Fruit fly (Drosophila melanogaster): ENCODE results near the gene nullo.

nullo gene

dm6 chrX:7001135-7001769 is 48.0 kb upstream of the nullo start (continued):
- TF ChIP-seq CG30431 (GFP tag; optimal IDR thresholded peaks at IDR 0.05) (no peak), Lhr (GFP tag; optimal IDR thresholded peaks at IDR 0.05) (no peak), CG5180 (GFP tag; optimal IDR thresholded peaks at IDR 0.05) (peak; percentile 37), Hmr (GFP tag; optimal IDR thresholded peaks at IDR 0.05) (peak; percentile 37), inv (GFP tag; IDR thresholded peaks at IDR 0.05; ENCODE audit: partially characterized antibody) (no peak), pfk (GFP tag; optimal IDR thresholded peaks at IDR 0.05) (no peak), twi (tag; optimal IDR thresholded peaks at IDR 0.05) (peak; percentile 35), sna (GFP tag; IDR thresholded peaks at IDR 0.05; ENCODE audit: partially characterized antibody) (no peak), phol (tag; optimal IDR thresholded peaks at IDR 0.05) (peak; percentile 29), CG6791 (GFP tag; IDR thresholded peaks at IDR 0.05; ENCODE audit: partially characterized antibody) (no peak), Elba2 (GFP tag; optimal IDR thresholded peaks at IDR 0.05) (no peak), pho (GFP tag; optimal IDR thresholded peaks at IDR 0.05) (peak; percentile 36), sob (GFP tag; IDR thresholded peaks at IDR 0.05) (0 out of 2 replicates have a peak, but pooled peaks have one; percentile 49), sug (tag; optimal IDR thresholded peaks at IDR 0.05) (no peak), Dfd (GFP tag; optimal IDR thresholded peaks at IDR 0.05) (no peak), CG18262 (tag; optimal IDR thresholded peaks at IDR 0.05) (peak; percentile 73), gcm2 (GFP tag; optimal IDR thresholded peaks at IDR 0.05) (no peak), BEAF-32 (GFP tag; optimal IDR thresholded peaks at IDR 0.05) (no peak), CG3281 (GFP tag; optimal IDR thresholded peaks at IDR 0.05) (peak; percentile 21), danr (GFP tag; IDR thresholded peaks at IDR 0.05) (no peak), CG3726 (GFP tag; IDR thresholded peaks at IDR 0.05) (no peak), oc (tag; optimal IDR thresholded peaks at IDR 0.05) (peak; percentile 29), dati (GFP tag; IDR thresholded peaks at IDR 0.05) (no peak), Ravus (GFP tag; IDR thresholded peaks at IDR 0.05) (no peak), CG34376 (GFP tag; optimal IDR thresholded peaks at IDR 0.05) (no peak), zfh2 (GFP tag; optimal IDR thresholded peaks at IDR 0.05) (no peak), Rfx (GFP tag; IDR thresholded peaks at IDR 0.05) (peak; percentile 81), CG32767 (GFP tag; IDR thresholded peaks at IDR 0.05) (peak; percentile 49; the same call in 1 of the 2 replicates), CG5245 (GFP tag; optimal IDR thresholded peaks at IDR 0.05) (no peak), Hr78 (GFP tag; optimal IDR thresholded peaks at IDR 0.05) (no peak), CG6854 (GFP tag; optimal IDR thresholded peaks at IDR 0.05) (no peak), CG13424 (tag; optimal IDR thresholded peaks at IDR 0.05) (peak; percentile 63), slou (GFP tag; optimal IDR thresholded peaks at IDR 0.05) (no peak), corto (GFP tag; optimal IDR thresholded peaks at IDR 0.05) (peak; percentile 31), Jarid2 (GFP tag; optimal IDR thresholded peaks at IDR 0.05) (no peak), CG1602 (GFP tag; optimal IDR thresholded peaks at IDR 0.05) (peak; percentile 22), zf30C (GFP tag; optimal IDR thresholded peaks at IDR 0.05) (peak; percentile 77), shn (GFP tag; optimal IDR thresholded peaks at IDR 0.05) (no peak), h (optimal IDR thresholded peaks at IDR 0.05) (no peak), CG15514 (GFP tag; optimal IDR thresholded peaks at IDR 0.05) (no peak), hb (GFP tag; IDR thresholded peaks at IDR 0.05; ENCODE audit: partially characterized antibody) (no peak), HmgD (GFP tag; optimal IDR thresholded peaks at IDR 0.05) (no peak), Asciz (GFP tag; optimal IDR thresholded peaks at IDR 0.05) (peak; percentile 30), yki (optimal IDR thresholded peaks at IDR 0.05) (no peak), Bdp1 (GFP tag; optimal IDR thresholded peaks at IDR 0.05) (no peak), gt (GFP tag; IDR thresholded peaks at IDR 0.05) (no peak), her (GFP tag; optimal IDR thresholded peaks at IDR 0.05) (no peak), pb (GFP tag; optimal IDR thresholded peaks at IDR 0.05) (no peak), jing (GFP tag; optimal IDR thresholded peaks at IDR 0.05) (no peak), CG18599 (GFP tag; optimal IDR thresholded peaks at IDR 0.05) (peak; percentile 75)
